Worm (Caenorhabditis elegans): ENCODE measurements around the gene oig-4.
A peak's percentile ranks its signal among the peaks of the same experiment; 100 is the strongest.

Gene oig-4

DNA sequence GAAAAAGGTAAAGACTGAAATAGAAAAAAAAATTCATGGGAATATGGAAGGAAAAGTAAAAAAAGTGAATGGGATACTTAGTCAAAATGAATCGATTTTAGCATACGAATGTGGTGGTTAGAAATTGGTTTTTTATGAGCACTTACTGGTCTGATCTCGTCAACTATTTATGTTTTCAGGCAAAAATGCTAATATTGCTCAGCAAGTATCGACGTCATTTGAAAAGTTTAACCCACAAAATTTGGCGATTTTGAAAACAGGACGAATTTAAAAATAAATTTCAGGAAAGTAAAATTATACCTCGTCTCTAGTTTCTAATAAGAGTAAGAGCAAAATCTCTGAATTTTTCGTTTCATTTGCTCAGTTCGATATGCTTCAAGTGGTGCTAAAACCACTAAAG lies 29.9 kb downstream of the oig-4 start:
- TF ChIP-seq efl-1 (optimal IDR thresholded peaks at IDR 0.05) = no peak
- TF ChIP-seq efl-1 (GFP tag; optimal IDR thresholded peaks at IDR 0.05 in 1 of 2) = peak in 1 of 2 experiments; percentile 64
- TF ChIP-seq nhr-237 (tag; optimal IDR thresholded peaks at IDR 0.05) = no peak
- no peak for TF ChIP-seq C16A3.4 (tag; optimal IDR thresholded peaks at IDR 0.05)
- no peak for TF ChIP-seq lin-35 (GFP tag; optimal IDR thresholded peaks at IDR 0.05)
- TF ChIP-seq irx-1 (tag; optimal IDR thresholded peaks at IDR 0.05) = no peak
- no peak for TF ChIP-seq hpl-2 (GFP tag; optimal IDR thresholded peaks at IDR 0.05)
- TF ChIP-seq elt-2 (tag; optimal IDR thresholded peaks at IDR 0.05) = no peak

DNA sequence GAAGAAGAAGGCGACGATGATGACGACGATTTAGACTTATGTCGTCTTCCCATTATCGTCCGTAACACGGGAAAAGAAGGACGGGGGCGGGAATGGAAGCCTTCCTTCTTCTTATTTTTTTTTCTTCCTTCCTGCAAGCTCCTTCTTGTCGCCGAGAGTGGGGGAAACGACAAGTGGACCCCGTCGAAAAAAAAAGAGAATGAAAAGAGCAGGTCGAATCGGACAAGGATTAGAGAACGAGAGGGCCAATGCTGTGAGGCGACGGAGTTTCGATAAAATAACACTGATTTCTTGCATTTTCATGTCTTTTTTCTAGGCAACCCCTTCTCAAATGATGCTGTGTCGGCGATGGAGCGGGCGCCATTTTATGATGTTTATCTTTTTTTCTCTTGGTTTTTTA lies 37.8 kb downstream of the oig-4 start, which contains the start of gene pde-4:
Gene pde-4, minus strand, starts transcription at position 76 of the 400 bp plus-strand sequence.
- TF ChIP-seq nhr-76 (tag; optimal IDR thresholded peaks at IDR 0.05) (no peak), efl-3 (GFP tag; optimal IDR thresholded peaks at IDR 0.05) (no peak), lin-14 (GFP tag; optimal IDR thresholded peaks at IDR 0.05) (peak; percentile 59), blmp-1 (tag; optimal IDR thresholded peaks at IDR 0.05) (no peak), ceh-88 (GFP tag; IDR thresholded peaks at IDR 0.05) (no peak), aha-1 (tag; optimal IDR thresholded peaks at IDR 0.05) (no peak), tbx-2 (tag; optimal IDR thresholded peaks at IDR 0.05) (no peak)

DNA sequence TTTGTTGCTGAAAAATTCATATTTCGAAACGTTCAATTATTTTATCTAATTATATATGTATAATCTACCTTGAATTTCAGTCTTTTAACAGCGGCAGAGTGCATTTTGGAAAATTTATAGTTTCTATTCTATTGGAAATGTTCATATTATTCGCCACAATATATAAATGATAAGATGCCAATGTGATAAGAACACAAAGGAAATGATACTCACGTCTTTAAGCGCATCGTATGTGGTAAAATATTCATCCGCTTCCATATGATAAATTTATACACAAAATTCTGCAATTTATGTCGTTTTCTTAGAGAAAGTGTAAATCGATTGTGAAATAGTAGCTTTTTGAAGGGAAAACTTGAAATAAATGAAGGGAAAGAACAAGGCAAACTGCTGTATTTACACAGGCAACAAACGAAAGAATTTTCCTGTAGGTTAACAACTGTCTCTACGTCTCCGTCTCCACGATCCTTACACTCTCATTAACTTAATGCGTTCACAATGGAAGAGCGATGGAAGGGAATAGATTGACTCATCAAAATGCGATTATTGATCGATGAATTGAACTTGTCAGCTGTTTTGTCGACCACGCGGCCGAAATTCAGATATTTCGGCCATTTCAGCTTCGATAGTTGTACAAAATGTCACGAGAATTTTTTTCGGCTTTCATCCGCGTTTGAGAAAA lies 48.8 kb downstream of the oig-4 start, which contains the start of gene alfa-1:
Gene alfa-1, minus strand, starts transcription at position 515 of the 679 bp plus-strand sequence.
- TF ChIP-seq F16B12.6 (tag; optimal IDR thresholded peaks at IDR 0.05) = peak; percentile 7
- TF ChIP-seq nhr-77 (tag; optimal IDR thresholded peaks at IDR 0.05) = no peak
- no peak for TF ChIP-seq lin-15B (tag; optimal IDR thresholded peaks at IDR 0.05)
- peak; percentile 27 to 39 for TF ChIP-seq lin-35 (GFP tag; optimal IDR thresholded peaks at IDR 0.05)
- no peak for TF ChIP-seq unc-130 (tag; optimal IDR thresholded peaks at IDR 0.05)
- no peak for TF ChIP-seq nhr-47 (tag; optimal IDR thresholded peaks at IDR 0.05)
- peak; percentile 6 for TF ChIP-seq nhr-20 (tag; optimal IDR thresholded peaks at IDR 0.05)
- TF ChIP-seq lsy-2 (tag; optimal IDR thresholded peaks at IDR 0.05) = peak in 1 of 2 experiments; percentile 36
- no peak for TF ChIP-seq unc-86 (tag; optimal IDR thresholded peaks at IDR 0.05)
- TF ChIP-seq irx-1 (tag; optimal IDR thresholded peaks at IDR 0.05) = no peak
- TF ChIP-seq C04F5.9 (tag; optimal IDR thresholded peaks at IDR 0.05) = no peak
- TF ChIP-seq mdl-1 (tag; optimal IDR thresholded peaks at IDR 0.05) = peak in 1 of 2 experiments; percentile 16
- TF ChIP-seq snu-23 (GFP tag; optimal IDR thresholded peaks at IDR 0.05) = peak; percentile 41
- TF ChIP-seq nhr-11 (tag; optimal IDR thresholded peaks at IDR 0.05) = no peak
- TF ChIP-seq mef-2 (tag; optimal IDR thresholded peaks at IDR 0.05) = no peak
- TF ChIP-seq unc-98 (GFP tag; IDR thresholded peaks at IDR 0.05) = no peak
- TF ChIP-seq vab-15 (tag; optimal IDR thresholded peaks at IDR 0.05) = no peak
- no peak for TF ChIP-seq ceh-88 (GFP tag; IDR thresholded peaks at IDR 0.05)
- no peak for TF ChIP-seq C34B4.2 (tag; optimal IDR thresholded peaks at IDR 0.05)
- TF ChIP-seq ceh-82 (tag; optimal IDR thresholded peaks at IDR 0.05) = no peak
- TF ChIP-seq snpc-4 (tag; optimal IDR thresholded peaks at IDR 0.05) = no peak
- no peak for TF ChIP-seq lin-13 (GFP tag; optimal IDR thresholded peaks at IDR 0.05)
- peak; percentile 25 for TF ChIP-seq nhr-71 (tag; optimal IDR thresholded peaks at IDR 0.05)
- TF ChIP-seq egl-13 (tag; optimal IDR thresholded peaks at IDR 0.05) = no peak
- no peak for TF ChIP-seq nhr-19 (GFP tag; conservative IDR thresholded peaks at IDR 0.05)
- peak; percentile 53 for TF ChIP-seq nhr-85 (tag)
- TF ChIP-seq lin-39 (tag; optimal IDR thresholded peaks at IDR 0.05) = no peak
- no peak for TF ChIP-seq nhr-28 (tag; optimal IDR thresholded peaks at IDR 0.05)
- TF ChIP-seq pax-3 (tag; optimal IDR thresholded peaks at IDR 0.05) = no peak
- no peak for TF ChIP-seq ztf-11 (tag; optimal IDR thresholded peaks at IDR 0.05)
- TF ChIP-seq jun-1 (tag; optimal IDR thresholded peaks at IDR 0.05) = peak; percentile 0
- no peak for TF ChIP-seq skn-1 (tag; optimal IDR thresholded peaks at IDR 0.05)
- no peak for TF ChIP-seq unc-30 (tag; optimal IDR thresholded peaks at IDR 0.05)
- TF ChIP-seq fkh-10 (GFP tag; optimal IDR thresholded peaks at IDR 0.05) = no peak
- TF ChIP-seq nhr-12 (tag; optimal IDR thresholded peaks at IDR 0.05) = no peak
- TF ChIP-seq lin-14 (GFP tag; optimal IDR thresholded peaks at IDR 0.05) = peak; percentile 74
- TF ChIP-seq xbp-1 (tag; optimal IDR thresholded peaks at IDR 0.05) = no peak
- TF ChIP-seq tlp-1 (tag; optimal IDR thresholded peaks at IDR 0.05) = no peak
- peak; percentile 25 for TF ChIP-seq fos-1 (tag; optimal IDR thresholded peaks at IDR 0.05)
- TF ChIP-seq nhr-76 (tag; optimal IDR thresholded peaks at IDR 0.05) = no peak
- no peak for TF ChIP-seq C16A3.4 (tag; optimal IDR thresholded peaks at IDR 0.05)
